Fruit fly (Drosophila melanogaster) S2 (cell line): ENCODE data around the gene CG6766.
A peak's percentile ranks its signal among the peaks of the same experiment; 100 is the strongest.

Experiments used
- CG8478 ChIP-seq: fragments of >200 bp; optimal IDR thresholded peaks from 2 replicates; lab custom pipeline; 2018
- CTCF ChIP-seq, 2 experiments: fragments of >200 bp; optimal IDR thresholded peaks; 2 replicates each; lab custom pipeline; 2018

Gene CG6766

dm6 chr2L:12026458-12027431, 13.7 kb downstream of the CG6766 start:
- TF ChIP-seq CG8478 (lab: Kevin White, UChicago) (no peak), CTCF (optimal IDR thresholded peaks at IDR 0.05; lab: Kevin White, UChicago) (no peak)

dm6 chr2L:12025505-12025904, 15.0 kb downstream of the CG6766 start:
- TF ChIP-seq CTCF (optimal IDR thresholded peaks at IDR 0.05; lab: Kevin White, UChicago) (no peak), CG8478 (lab: Kevin White, UChicago) (no peak)

dm6 chr2L:12024104-12024503, 16.4 kb downstream of the CG6766 start:
- no peak for TF ChIP-seq CTCF (optimal IDR thresholded peaks at IDR 0.05; lab: Kevin White, UChicago)
- no peak for TF ChIP-seq CG8478 (lab: Kevin White, UChicago)

- TF ChIP-seq CG8478 (lab: Kevin White, UChicago) (no peak), CTCF (optimal IDR thresholded peaks at IDR 0.05; lab: Kevin White, UChicago) (no peak)
Observed at dm6 chr2L:12021193-12021592, 19.3 kb downstream of the CG6766 start.

dm6 chr2L:12020735-12021134, 19.8 kb downstream of the CG6766 start, which contains the start of gene Wdr81:
Gene Wdr81, minus strand, starts transcription at chr2L:12020960.
- TF ChIP-seq CTCF (optimal IDR thresholded peaks at IDR 0.05; lab: Kevin White, UChicago) (no peak), CG8478 (lab: Kevin White, UChicago) (no peak)

DNA sequence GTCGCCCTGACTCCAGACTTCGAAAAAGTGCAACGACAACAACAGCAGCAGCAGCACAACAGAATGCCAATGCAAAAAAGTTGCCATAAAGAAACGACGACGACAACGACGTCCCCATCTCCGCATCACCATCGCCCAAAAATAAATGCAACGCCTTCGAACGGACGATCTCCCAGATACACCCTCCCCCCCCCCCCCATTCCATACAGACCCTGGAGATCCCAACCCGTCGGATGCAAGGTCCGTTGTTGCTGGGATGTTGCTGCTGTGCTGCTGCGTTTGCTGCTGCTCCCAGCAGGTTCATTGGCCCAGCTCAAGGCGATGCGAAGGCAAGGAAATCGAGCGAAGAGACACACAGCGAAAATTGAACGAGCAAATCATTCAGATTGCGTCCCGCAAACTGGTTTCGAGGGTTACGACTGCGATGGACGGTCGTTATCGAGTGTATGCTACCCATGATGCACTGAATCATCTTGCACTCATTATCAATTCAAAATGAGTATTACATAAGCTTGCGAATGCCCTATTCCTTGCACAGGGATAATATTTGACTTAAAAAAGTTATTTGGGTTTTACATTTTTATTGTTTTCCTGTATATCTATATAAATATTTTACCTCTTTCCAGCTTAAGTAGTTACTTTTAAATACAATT, 26.6 kb downstream of the CG6766 start:
- no peak for TF ChIP-seq CTCF (optimal IDR thresholded peaks at IDR 0.05; lab: Kevin White, UChicago)
- no peak for TF ChIP-seq CG8478 (lab: Kevin White, UChicago)

DNA sequence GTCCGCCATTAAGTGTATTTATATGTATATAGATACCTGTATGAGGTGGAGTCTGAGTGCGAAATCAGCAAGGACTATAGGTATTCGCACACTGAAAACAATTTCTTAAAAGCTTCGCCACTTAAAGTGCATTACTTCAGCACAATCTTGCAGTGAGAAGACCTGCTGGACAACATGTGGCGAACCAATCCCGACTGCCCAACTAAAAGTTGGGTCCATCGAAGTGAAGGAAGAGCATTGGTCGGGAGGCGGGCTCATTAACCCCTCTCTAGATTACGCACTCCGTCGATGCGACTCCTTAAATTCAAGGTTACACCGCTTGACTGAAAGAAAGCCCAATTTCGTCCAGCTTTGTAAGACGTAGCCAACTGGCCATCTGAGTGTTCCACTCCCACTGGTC, 27.2 kb downstream of the CG6766 start:
- TF ChIP-seq CTCF (optimal IDR thresholded peaks at IDR 0.05; lab: Kevin White, UChicago) = no peak
- TF ChIP-seq CG8478 (lab: Kevin White, UChicago) = no peak

dm6 chr2L:12011682-12012655, 28.5 kb downstream of the CG6766 start:
- TF ChIP-seq CTCF (optimal IDR thresholded peaks at IDR 0.05; lab: Kevin White, UChicago) = peak in 1 of 2 experiments; percentile 46
- TF ChIP-seq CG8478 (lab: Kevin White, UChicago) = no peak

- TF ChIP-seq CG8478 (lab: Kevin White, UChicago) = peak; percentile 73
- peak in 1 of 2 experiments; percentile 28 for TF ChIP-seq CTCF (optimal IDR thresholded peaks at IDR 0.05; lab: Kevin White, UChicago)
Observed at dm6 chr2L:12010877-12011666, 29.4 kb downstream of the CG6766 start.

DNA sequence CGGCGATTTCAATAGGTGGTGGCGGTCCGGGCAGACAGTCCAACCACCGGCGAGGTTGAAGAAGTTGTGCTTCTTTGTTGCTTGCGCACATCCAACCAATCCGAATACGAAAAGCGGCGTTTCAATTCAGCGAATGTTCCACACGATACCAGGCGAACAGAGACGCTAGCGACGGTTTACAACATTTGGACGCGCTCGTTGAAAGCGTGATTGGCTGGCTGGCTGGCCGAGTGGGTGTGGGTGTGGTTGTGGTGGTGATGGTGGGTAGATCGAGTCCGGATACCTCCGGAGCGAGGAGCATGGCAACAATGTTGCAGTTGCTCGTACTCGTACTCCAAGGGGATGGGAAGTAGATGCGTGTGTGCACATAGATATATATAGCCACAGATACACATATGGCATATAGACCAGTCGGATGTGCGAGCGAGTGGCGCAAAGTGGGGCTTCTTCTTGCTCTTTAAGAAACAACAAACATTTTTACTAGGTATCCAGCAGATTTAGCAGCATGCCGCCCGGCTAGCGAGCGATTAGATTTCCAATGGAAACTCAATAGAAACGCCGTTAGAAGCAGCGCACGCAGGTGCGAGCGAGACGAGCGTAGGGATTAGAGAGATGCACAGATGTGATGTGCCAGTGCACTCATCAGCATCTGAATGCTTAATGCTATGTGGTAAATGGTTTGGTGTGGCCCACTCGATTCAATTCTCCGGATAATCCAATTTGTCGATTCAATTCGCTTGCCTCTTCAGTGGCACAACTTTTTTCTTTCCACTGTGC, 30.2 kb downstream of the CG6766 start:
- TF ChIP-seq CTCF (optimal IDR thresholded peaks at IDR 0.05; lab: Kevin White, UChicago) = peak; percentile 12 to 31
- no peak for TF ChIP-seq CG8478 (lab: Kevin White, UChicago)

DNA sequence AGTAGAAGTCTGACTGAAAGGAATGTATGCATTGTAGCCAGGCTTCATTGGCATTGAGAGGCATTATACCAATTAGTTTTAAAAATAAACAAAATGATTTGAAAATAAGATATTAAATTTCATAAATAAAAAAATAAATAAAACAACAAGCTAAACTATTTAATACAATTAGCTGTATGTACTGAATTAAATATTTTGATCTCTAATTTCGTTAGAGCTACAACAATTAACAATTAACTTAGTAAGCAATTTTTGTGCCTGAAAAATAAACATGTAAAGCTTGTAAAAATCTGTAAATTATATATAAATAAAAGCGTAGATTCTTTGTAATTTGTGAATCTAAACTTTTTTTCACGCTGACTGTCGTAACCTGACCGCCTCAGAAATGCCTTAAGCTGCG, 32.6 kb downstream of the CG6766 start, which contains the start of gene Rh5:
Gene Rh5 (plus strand): TSS at position 301 of the 400 bp plus-strand sequence.
- no peak for TF ChIP-seq CTCF (optimal IDR thresholded peaks at IDR 0.05; lab: Kevin White, UChicago)
- TF ChIP-seq CG8478 (lab: Kevin White, UChicago) = no peak

DNA sequence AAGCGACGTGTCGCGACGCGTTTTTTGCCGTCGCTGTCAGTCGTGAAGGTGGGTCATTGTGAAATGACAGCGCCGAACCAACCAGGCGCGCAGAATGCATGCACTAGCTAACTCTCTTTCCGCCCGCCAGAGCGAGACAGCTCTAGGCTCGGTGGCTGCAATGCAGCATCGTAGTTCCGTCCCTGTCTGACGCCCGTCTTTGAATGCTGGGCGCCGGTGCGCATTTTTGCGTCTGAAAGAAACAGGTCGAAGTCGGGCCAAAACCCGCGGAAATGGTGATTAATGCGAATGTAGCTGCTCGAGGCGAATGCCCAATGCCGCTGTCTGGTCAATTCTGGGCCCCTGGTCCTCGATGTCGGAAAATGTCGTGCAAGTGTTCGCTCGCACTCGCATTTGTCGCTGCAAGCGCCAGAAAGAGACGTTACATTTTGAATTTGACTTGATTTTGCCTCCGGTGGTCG, 33.1 kb downstream of the CG6766 start:
- TF ChIP-seq CTCF (optimal IDR thresholded peaks at IDR 0.05; lab: Kevin White, UChicago) = peak; percentile 41 to 45
- TF ChIP-seq CG8478 (lab: Kevin White, UChicago) = no peak
